Worm (Caenorhabditis elegans): ENCODE results near the gene K12H6.5.

K12H6.5 gene

DNA sequence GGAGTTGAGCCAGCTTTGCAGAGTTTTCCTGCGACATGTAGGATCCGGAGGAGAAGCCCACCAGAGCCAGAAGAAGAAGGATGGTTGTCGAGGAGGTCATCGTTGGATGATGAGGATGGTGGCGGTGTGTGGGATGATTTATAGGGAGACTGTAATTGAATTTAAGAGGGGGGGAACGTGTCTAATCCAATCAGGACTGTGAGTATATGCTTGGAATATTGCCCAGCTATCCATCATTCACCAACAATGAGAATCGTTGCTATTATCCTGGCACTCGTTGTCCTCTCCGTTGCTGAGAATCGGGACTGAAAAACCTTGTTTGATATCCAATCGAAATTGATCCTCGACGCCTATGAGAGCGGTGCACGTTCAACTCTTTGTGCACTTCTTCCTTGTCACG lies at the start of gene K12H6.5:
TSS of gene K12H6.5 (minus strand) at position 101 of the 400 bp plus-strand sequence.
- TF ChIP-seq F13H6.1 (tag; optimal IDR thresholded peaks at IDR 0.05): no peak
- no peak for TF ChIP-seq unc-62 (GFP tag; optimal IDR thresholded peaks at IDR 0.05)
- TF ChIP-seq nhr-21 (tag; optimal IDR thresholded peaks at IDR 0.05): no peak
- TF ChIP-seq mab-5 (tag; optimal IDR thresholded peaks at IDR 0.05): no peak

DNA sequence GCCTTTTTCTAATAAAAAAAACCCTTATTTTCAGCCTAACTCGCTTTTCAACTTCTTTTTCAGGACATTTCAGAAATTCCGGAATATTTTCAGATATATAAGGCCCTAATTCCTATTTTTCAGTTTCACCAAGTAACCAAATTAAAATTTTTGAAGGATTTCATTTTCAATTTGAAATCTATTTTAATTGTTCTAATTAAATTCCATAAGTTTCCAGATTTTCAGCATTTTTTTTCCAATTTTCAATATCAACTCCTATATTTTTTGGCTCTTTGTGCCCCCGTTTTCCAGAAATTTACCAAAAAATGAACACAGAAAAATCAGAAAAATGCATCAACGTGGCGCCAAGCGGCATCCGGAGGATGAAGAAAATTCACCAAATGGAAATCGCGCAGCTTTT lies 48.8 kb upstream of the K12H6.5 start, which contains the start of gene Y110A2AL.1:
TSS of gene Y110A2AL.1 (plus strand) at position 301 of the 400 bp plus-strand sequence.
- TF ChIP-seq nhr-10 (tag; optimal IDR thresholded peaks at IDR 0.05): no peak
- TF ChIP-seq nhr-6 (tag; optimal IDR thresholded peaks at IDR 0.05): no peak
- no peak for TF ChIP-seq ztf-1 (GFP tag; conservative IDR thresholded peaks at IDR 0.05)
- TF ChIP-seq ceh-16 (tag; optimal IDR thresholded peaks at IDR 0.05): no peak
- TF ChIP-seq R02D3.7 (tag; optimal IDR thresholded peaks at IDR 0.05): no peak
- TF ChIP-seq lin-39 (tag; optimal IDR thresholded peaks at IDR 0.05): no peak
- no peak for TF ChIP-seq sma-3 (GFP tag; optimal IDR thresholded peaks at IDR 0.05)
- TF ChIP-seq nhr-11 (tag; optimal IDR thresholded peaks at IDR 0.05): no peak
- TF ChIP-seq lin-11 (tag; optimal IDR thresholded peaks at IDR 0.05): no peak
- no peak for TF ChIP-seq aly-2 (tag; optimal IDR thresholded peaks at IDR 0.05)
- TF ChIP-seq ama-1 (optimal IDR thresholded peaks at IDR 0.05): no peak
- TF ChIP-seq gmeb-1 (tag; optimal IDR thresholded peaks at IDR 0.05): no peak
- no peak for TF ChIP-seq peb-1 (tag; optimal IDR thresholded peaks at IDR 0.05)
- TF ChIP-seq lin-13 (GFP tag; optimal IDR thresholded peaks at IDR 0.05): no peak
- TF ChIP-seq Y55F3AM.14 (GFP tag; optimal IDR thresholded peaks at IDR 0.05): no peak
- no peak for TF ChIP-seq F13H6.1 (tag; optimal IDR thresholded peaks at IDR 0.05)
- TF ChIP-seq mdl-1 (tag; optimal IDR thresholded peaks at IDR 0.05): no peak
- TF ChIP-seq sem-4 (tag; optimal IDR thresholded peaks at IDR 0.05): no peak
- TF ChIP-seq crh-2 (tag; optimal IDR thresholded peaks at IDR 0.05): no peak
- no peak for TF ChIP-seq ZK546.5 (tag; optimal IDR thresholded peaks at IDR 0.05)

- no peak for TF ChIP-seq alr-1 (tag; optimal IDR thresholded peaks at IDR 0.05)
- no peak for TF ChIP-seq aly-2 (tag; optimal IDR thresholded peaks at IDR 0.05)
- TF ChIP-seq snpc-4 (tag; optimal IDR thresholded peaks at IDR 0.05): no peak
- TF ChIP-seq sma-3 (GFP tag; optimal IDR thresholded peaks at IDR 0.05): no peak
- no peak for TF ChIP-seq ztf-11 (tag; optimal IDR thresholded peaks at IDR 0.05)
- no peak for TF ChIP-seq nhr-25 (tag; optimal IDR thresholded peaks at IDR 0.05)
- no peak for TF ChIP-seq unc-55 (GFP tag; optimal IDR thresholded peaks at IDR 0.05)
- no peak for TF ChIP-seq sem-4 (tag; optimal IDR thresholded peaks at IDR 0.05)
- TF ChIP-seq nhr-77 (tag; optimal IDR thresholded peaks at IDR 0.05): no peak
- no peak for TF ChIP-seq elt-1 (tag; optimal IDR thresholded peaks at IDR 0.05)
- TF ChIP-seq crh-2 (tag; optimal IDR thresholded peaks at IDR 0.05): no peak
- no peak for TF ChIP-seq dmd-4 (tag; optimal IDR thresholded peaks at IDR 0.05)
- TF ChIP-seq lsy-2 (tag; optimal IDR thresholded peaks at IDR 0.05): no peak
Observed at ce11 chrII:2871816-2872215, 45.8 kb upstream of the K12H6.5 start, which contains the start of gene Y110A2AL.10. Gene Y110A2AL.10, minus strand, starts transcription at chrII:2871916.

ce11 chrII:2867701-2868100 lies 41.7 kb upstream of the K12H6.5 start, which contains the start of gene Y110A2AL.2:
Gene Y110A2AL.2, plus strand, starts transcription at chrII:2868001.
- TF ChIP-seq lsy-2 (tag; optimal IDR thresholded peaks at IDR 0.05) (no peak), gmeb-1 (tag; optimal IDR thresholded peaks at IDR 0.05) (no peak), sma-9 (GFP tag; optimal IDR thresholded peaks at IDR 0.05) (no peak), sma-9 (tag; optimal IDR thresholded peaks at IDR 0.05) (no peak), unc-55 (GFP tag; optimal IDR thresholded peaks at IDR 0.05) (no peak), crh-2 (tag; optimal IDR thresholded peaks at IDR 0.05) (no peak), ceh-16 (tag; optimal IDR thresholded peaks at IDR 0.05) (no peak), nhr-25 (tag; optimal IDR thresholded peaks at IDR 0.05) (no peak), nhr-77 (tag; optimal IDR thresholded peaks at IDR 0.05) (no peak), lin-13 (GFP tag; optimal IDR thresholded peaks at IDR 0.05) (no peak), zag-1 (tag; optimal IDR thresholded peaks at IDR 0.05) (no peak)

ce11 chrII:2866541-2867124 lies 40.7 kb upstream of the K12H6.5 start, which contains the start of the genes Y110A2AL.9 and Y110A2AL.3:
Gene Y110A2AL.9, minus strand, starts transcription at chrII:2866641.
Gene Y110A2AL.3, plus strand, starts transcription at chrII:2867074.
- TF ChIP-seq nhr-10 (tag; optimal IDR thresholded peaks at IDR 0.05) (no peak), fos-1 (tag; optimal IDR thresholded peaks at IDR 0.05) (no peak), Y55F3AM.14 (GFP tag; optimal IDR thresholded peaks at IDR 0.05) (no peak), mbf-1 (tag; optimal IDR thresholded peaks at IDR 0.05) (no peak), F13H6.1 (tag; optimal IDR thresholded peaks at IDR 0.05) (no peak), lin-11 (tag; optimal IDR thresholded peaks at IDR 0.05) (no peak), blmp-1 (tag; optimal IDR thresholded peaks at IDR 0.05; ENCODE audit: insufficient read depth) (no peak), ztf-4 (tag; optimal IDR thresholded peaks at IDR 0.05) (no peak), egl-27 (tag; optimal IDR thresholded peaks at IDR 0.05) (no peak), R02D3.7 (tag; optimal IDR thresholded peaks at IDR 0.05) (no peak), nhr-6 (tag; optimal IDR thresholded peaks at IDR 0.05) (no peak), ztf-11 (tag; optimal IDR thresholded peaks at IDR 0.05) (no peak), nhr-11 (tag; optimal IDR thresholded peaks at IDR 0.05) (no peak)

Data from whole organism, L2 larva.